Fruit fly (Drosophila melanogaster): ENCODE data around the gene Tet.

Gene Tet

dm6 chr3L:2879005-2879826 is at the start of gene Tet:
Gene Tet (minus strand): TSS chr3L:2879158.
- TF ChIP-seq Dfd (GFP tag; optimal IDR thresholded peaks at IDR 0.05), result peak; percentile 27
- no peak for TF ChIP-seq Hr78 (GFP tag; optimal IDR thresholded peaks at IDR 0.05)
- TF ChIP-seq Dif (GFP tag; optimal IDR thresholded peaks at IDR 0.05; ENCODE audit: partially characterized antibody), result no peak
- TF ChIP-seq lola (GFP tag; optimal IDR thresholded peaks at IDR 0.05), result no peak
- no peak for TF ChIP-seq GATAd (GFP tag; optimal IDR thresholded peaks at IDR 0.05)
- no peak for TF ChIP-seq dsf (GFP tag; optimal IDR thresholded peaks at IDR 0.05; ENCODE audit: borderline replicate concordance)
- no peak for TF ChIP-seq brk (GFP tag; optimal IDR thresholded peaks at IDR 0.05)
- no peak for TF ChIP-seq Hnf4 (GFP tag; optimal IDR thresholded peaks at IDR 0.05)

DNA sequence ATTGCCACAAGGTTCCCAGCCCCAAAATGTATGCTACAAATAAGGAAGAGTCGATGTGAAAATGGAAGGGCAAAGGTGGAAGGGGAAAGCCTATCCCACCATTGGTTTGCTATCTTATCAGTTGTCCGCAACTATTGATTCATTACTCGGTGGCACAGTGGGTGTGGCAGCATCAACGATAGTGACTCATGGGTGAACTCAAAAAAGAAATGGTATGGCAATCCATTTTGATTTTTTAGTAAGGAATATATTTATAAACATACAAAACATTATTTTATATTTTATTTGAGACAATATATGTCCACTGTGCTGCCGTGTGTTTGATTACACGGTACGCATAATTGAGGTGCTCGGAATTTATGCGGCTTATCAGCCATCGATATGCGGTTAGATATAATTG is 44.1 kb upstream of the Tet start:
- TF ChIP-seq Vsx2 (GFP tag; optimal IDR thresholded peaks at IDR 0.05; ENCODE audit: partially characterized antibody) (no peak), Jra (GFP tag; optimal IDR thresholded peaks at IDR 0.05) (no peak), foxo (GFP tag; optimal IDR thresholded peaks at IDR 0.05) (no peak), GATAd (GFP tag; optimal IDR thresholded peaks at IDR 0.05) (no peak), HLH106 (tag; optimal IDR thresholded peaks at IDR 0.05) (no peak), OdsH (GFP tag; optimal IDR thresholded peaks at IDR 0.05) (no peak), N (GFP tag; optimal IDR thresholded peaks at IDR 0.05) (no peak)

DNA sequence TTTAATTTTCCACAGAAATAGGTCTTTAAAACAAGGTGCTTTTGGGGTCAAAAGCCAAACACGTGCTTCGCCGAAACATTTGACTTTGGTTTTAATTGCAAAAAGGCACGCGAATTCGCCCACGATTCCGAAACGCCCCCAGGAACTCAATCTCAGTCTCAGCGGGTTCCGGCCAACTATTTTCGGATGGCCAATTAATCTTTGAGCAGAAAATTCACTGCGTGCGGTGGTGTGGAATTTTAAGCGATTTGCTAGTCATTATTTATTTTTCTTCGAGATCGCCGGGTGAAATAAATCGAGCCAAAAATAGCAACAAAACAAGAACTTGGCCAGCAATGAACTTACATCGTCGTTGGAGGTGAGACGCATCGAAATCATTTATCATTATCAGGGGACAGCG is 39.7 kb upstream of the Tet start:
- TF ChIP-seq Hnf4 (GFP tag; optimal IDR thresholded peaks at IDR 0.05) (no peak), GATAd (GFP tag; optimal IDR thresholded peaks at IDR 0.05) (no peak), dl (GFP tag; optimal IDR thresholded peaks at IDR 0.05; ENCODE audit: insufficient read depth in 1 of 2, partially characterized antibody in 2 of 2) (no peak), Abd-B (GFP tag; optimal IDR thresholded peaks at IDR 0.05) (no peak), CG9705 (GFP tag; optimal IDR thresholded peaks at IDR 0.05) (no peak), Sp1 (GFP tag; optimal IDR thresholded peaks at IDR 0.05) (no peak), CrebA (GFP tag; optimal IDR thresholded peaks at IDR 0.05; ENCODE audit: borderline replicate concordance) (no peak), sage (GFP tag; optimal IDR thresholded peaks at IDR 0.05) (no peak), fru (GFP tag; optimal IDR thresholded peaks at IDR 0.05) (no peak), usp (GFP tag; optimal IDR thresholded peaks at IDR 0.05) (no peak), ey (GFP tag; optimal IDR thresholded peaks at IDR 0.05) (no peak), lola (GFP tag; optimal IDR thresholded peaks at IDR 0.05) (no peak)

dm6 chr3L:2916554-2916953 is 37.6 kb upstream of the Tet start, which contains the start of gene CG9970:
Gene CG9970 (minus strand): TSS chr3L:2916654.
- TF ChIP-seq pan (optimal IDR thresholded peaks at IDR 0.05), result no peak
- no peak for TF ChIP-seq Dfd (GFP tag; optimal IDR thresholded peaks at IDR 0.05)
- no peak for TF ChIP-seq br (GFP tag; optimal IDR thresholded peaks at IDR 0.05)
- no peak for TF ChIP-seq sage (GFP tag; optimal IDR thresholded peaks at IDR 0.05)
- no peak for TF ChIP-seq sv (GFP tag; optimal IDR thresholded peaks at IDR 0.05)
- TF ChIP-seq CG9705 (GFP tag; optimal IDR thresholded peaks at IDR 0.05), result no peak
- no peak for TF ChIP-seq OdsH (GFP tag; optimal IDR thresholded peaks at IDR 0.05)
- TF ChIP-seq fru (GFP tag; optimal IDR thresholded peaks at IDR 0.05), result no peak
- TF ChIP-seq lola (GFP tag; optimal IDR thresholded peaks at IDR 0.05), result no peak
- TF ChIP-seq ey (GFP tag; optimal IDR thresholded peaks at IDR 0.05), result no peak
- no peak for TF ChIP-seq Hr78 (GFP tag; optimal IDR thresholded peaks at IDR 0.05)
- TF ChIP-seq Hnf4 (GFP tag; optimal IDR thresholded peaks at IDR 0.05), result no peak
- no peak for TF ChIP-seq GATAd (GFP tag; optimal IDR thresholded peaks at IDR 0.05)

DNA sequence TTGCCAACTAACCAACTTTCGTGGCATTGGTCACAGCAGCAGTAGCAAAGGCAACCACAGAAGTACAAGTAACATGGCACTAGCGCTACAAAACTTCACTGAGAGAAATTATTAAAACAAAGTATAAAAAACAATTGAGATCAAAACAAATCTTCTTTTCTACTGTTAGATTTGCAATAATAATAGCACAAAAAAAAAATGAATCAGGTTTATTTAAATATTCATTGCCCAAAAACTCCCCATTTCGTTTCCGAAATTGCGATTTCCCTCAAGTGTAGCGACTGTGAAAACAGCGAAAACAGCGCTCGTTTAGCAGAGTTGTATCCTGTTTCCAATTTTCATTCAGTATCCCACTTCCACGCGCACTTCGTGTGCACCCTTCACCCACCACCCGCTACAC is 34.3 kb upstream of the Tet start:
- no peak for TF ChIP-seq N (GFP tag; optimal IDR thresholded peaks at IDR 0.05)
- TF ChIP-seq h (GFP tag; optimal IDR thresholded peaks at IDR 0.05), result no peak
- no peak for TF ChIP-seq Hr83 (GFP tag; optimal IDR thresholded peaks at IDR 0.05; ENCODE audit: poor library complexity, severe bottlenecking)
- no peak for TF ChIP-seq lola (GFP tag; optimal IDR thresholded peaks at IDR 0.05)
- TF ChIP-seq pan (optimal IDR thresholded peaks at IDR 0.05), result no peak
- TF ChIP-seq Vsx2 (GFP tag; optimal IDR thresholded peaks at IDR 0.05; ENCODE audit: partially characterized antibody), result no peak
- TF ChIP-seq GATAd (GFP tag; optimal IDR thresholded peaks at IDR 0.05), result no peak

Measured in whole organism, wandering third instar larva.